Fruit fly (Drosophila melanogaster) whole organism, embryonic: ENCODE results near the gene Ing5.

Source experiments
- CG14965 ChIP-seq: fragments of 200-800 bp; sonication (Bioruptor generic); optimal IDR thresholded peaks from 2 replicates; lab custom pipeline; 2016; ENCODE audit warnings: missing biosample characterization, missing genetic modification characterization, borderline replicate concordance
- CG2120 ChIP-seq: fragments of 200-800 bp; sonication (Bioruptor generic); optimal IDR thresholded peaks from 3 replicates; lab custom pipeline; 2016; ENCODE audit warnings: missing biosample characterization, missing genetic modification characterization
- CG2129 ChIP-seq: fragments of 200-800 bp; sonication (Bioruptor generic); IDR thresholded peaks from 2 replicates; pipeline ENCODE4 v1.3.6; 2022; ENCODE audit warnings: missing biosample characterization, missing genetic modification characterization; ENCODE audit not compliant: partially characterized antibody
- CG30020 ChIP-seq: fragments of 200-800 bp; optimal IDR thresholded peaks from 2 replicates; lab custom pipeline; 2019; ENCODE audit warnings: missing biosample characterization, mild to moderate bottlenecking, missing genetic modification characterization, moderate library complexity
- Lpt ChIP-seq: fragments of >200 bp; optimal IDR thresholded peaks from 2 replicates; lab custom pipeline; 2018; ENCODE audit warnings: missing biosample characterization, missing genetic modification characterization
- Sry-δ ChIP-seq: fragments of 200-800 bp; sonication (Bioruptor generic); optimal IDR thresholded peaks from 2 replicates; lab custom pipeline; 2016; ENCODE audit warnings: missing biosample characterization, missing genetic modification characterization
- dysf ChIP-seq: fragments of 200-800 bp; sonication (Bioruptor generic); IDR thresholded peaks from 3 replicates; pipeline ENCODE4 v1.3.6; 2022; ENCODE audit warnings: missing biosample characterization, missing genetic modification characterization
- kah ChIP-seq: fragments of 200-800 bp; sonication (Bioruptor generic); optimal IDR thresholded peaks from 2 replicates; lab custom pipeline; 2018; ENCODE audit warnings: missing biosample characterization, mild to moderate bottlenecking, missing genetic modification characterization
- lab ChIP-seq: fragments of 200-800 bp; sonication (Bioruptor generic); optimal IDR thresholded peaks from 3 replicates; lab custom pipeline; 2017; ENCODE audit warnings: missing biosample characterization, missing genetic modification characterization, mild to moderate bottlenecking, moderate library complexity, missing genetic modification reagents
- lola ChIP-seq, 3 experiments: fragments of >200 bp in 2 of 3; fragments of 200-800 bp in 1 of 3; sonication (Bioruptor generic) in 1 of 3; optimal IDR thresholded peaks; 2 replicates each; lab custom pipeline; 2017 to 2019; ENCODE audit warnings: missing biosample characterization in 3 of 3, missing genetic modification characterization in 3 of 3, mild to moderate bottlenecking in 1 of 3, moderate library complexity in 1 of 3

DNA sequence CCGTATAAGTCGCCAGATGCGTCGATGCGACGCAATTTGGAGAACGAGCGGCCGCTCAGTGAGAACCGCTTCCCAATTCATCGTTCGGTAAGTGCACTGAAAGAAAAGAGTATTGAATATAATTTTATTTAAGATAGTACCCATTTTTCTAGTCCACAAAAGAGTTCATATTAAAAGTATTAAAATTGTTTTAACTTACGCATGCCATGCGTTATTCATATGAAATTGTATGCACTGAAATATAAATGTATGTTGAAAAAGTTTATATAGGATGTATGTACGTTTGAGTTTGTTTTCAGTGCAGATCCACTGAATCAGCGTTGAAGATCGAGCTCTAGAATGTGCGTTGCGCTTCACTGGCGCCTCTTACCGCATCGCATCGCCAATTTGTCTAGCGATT lies 12.5 kb upstream of the Ing5 start:
- no peak for TF ChIP-seq Lpt (GFP tag; lab: Kevin White, UChicago)
- TF ChIP-seq CG2129 (GFP tag; lab: Robert Waterston, UW): no peak
- no peak for TF ChIP-seq Sry-δ (GFP tag; lab: Kevin White, UChicago)
- TF ChIP-seq CG14965 (GFP tag; lab: Kevin White, UChicago): no peak
- TF ChIP-seq dysf (GFP tag; lab: Robert Waterston, UW): no peak
- peak; percentile 9 for TF ChIP-seq CG2120 (GFP tag; lab: Kevin White, UChicago)
- no peak for TF ChIP-seq CG30020 (tag; lab: Kevin White, UChicago)
- no peak for TF ChIP-seq lola (GFP tag; optimal IDR thresholded peaks at IDR 0.05; lab: Kevin White, UChicago)
- TF ChIP-seq kah (GFP tag; lab: Kevin White, UChicago): no peak
- no peak for TF ChIP-seq lab
